Fruit fly (Drosophila melanogaster): Measurements from ENCODE around the gene CG10969.

dm6 chr3L:12735707-12736106 is 45.2 kb downstream of the CG10969 start:
- no peak for TF ChIP-seq CG8301 (tag; optimal IDR thresholded peaks at IDR 0.05)
- no peak for TF ChIP-seq Pif1A (GFP tag; optimal IDR thresholded peaks at IDR 0.05)
- no peak for TF ChIP-seq CG34367 (tag; optimal IDR thresholded peaks at IDR 0.05)
- no peak for TF ChIP-seq CG10348 (GFP tag; IDR thresholded peaks at IDR 0.05)
- TF ChIP-seq CG14655 (GFP tag; optimal IDR thresholded peaks at IDR 0.05): no peak

All from whole organism, pupa.